Fruit fly (Drosophila melanogaster) whole organism, embryonic: Measurements from ENCODE around the gene CG7512.

Experiments used
- Ada2b ChIP-seq: fragments of 200-800 bp; sonication (Bioruptor generic); IDR thresholded peaks from 2 replicates; pipeline ENCODE4 v1.3.6; 2022; ENCODE audit warnings: missing biosample characterization, missing genetic modification characterization
- CG10321 ChIP-seq: fragments of 200-800 bp; sonication (Bioruptor generic); IDR thresholded peaks from 2 replicates; pipeline ENCODE4 v1.3.6; 2022; ENCODE audit warnings: missing biosample characterization, missing genetic modification characterization
- CG10565 ChIP-seq: fragments of 200-800 bp; sonication (Bioruptor generic); optimal IDR thresholded peaks from 3 replicates; lab custom pipeline; 2016; ENCODE audit warnings: missing biosample characterization, mild to moderate bottlenecking, missing genetic modification characterization
- CG11456 ChIP-seq: fragments of 200-800 bp; sonication (Bioruptor generic); IDR thresholded peaks from 3 replicates; pipeline ENCODE4 v1.3.6; 2022; ENCODE audit warnings: missing biosample characterization, missing genetic modification characterization
- CG12071 ChIP-seq: fragments of 200-800 bp; sonication (Bioruptor generic); optimal IDR thresholded peaks from 3 replicates; lab custom pipeline; 2018; ENCODE audit warnings: missing biosample characterization, mild to moderate bottlenecking, missing genetic modification characterization
- CG12104 ChIP-seq: fragments of 200-800 bp; sonication (Bioruptor generic); optimal IDR thresholded peaks from 3 replicates; lab custom pipeline; 2016; ENCODE audit warnings: missing biosample characterization, missing genetic modification characterization
- CG12942 ChIP-seq: fragments of 200-800 bp; sonication (Bioruptor generic); optimal IDR thresholded peaks from 3 replicates; lab custom pipeline; 2016; ENCODE audit warnings: missing biosample characterization, missing genetic modification characterization
- CG13296 ChIP-seq: fragments of 200-800 bp; sonication (Bioruptor generic); optimal IDR thresholded peaks from 3 replicates; lab custom pipeline; 2018; ENCODE audit warnings: missing biosample characterization, mild to moderate bottlenecking, missing genetic modification characterization
- CG13894 ChIP-seq: fragments of 200-800 bp; sonication (Bioruptor generic); optimal IDR thresholded peaks from 3 replicates; lab custom pipeline; 2018; ENCODE audit warnings: missing biosample characterization, mild to moderate bottlenecking, missing genetic modification characterization, moderate library complexity
- CG14050 ChIP-seq: fragments of 200-800 bp; sonication (Bioruptor generic); IDR thresholded peaks from 3 replicates; pipeline ENCODE4 v1.3.6; 2022; ENCODE audit warnings: missing biosample characterization, missing genetic modification characterization
- CG14441 ChIP-seq: fragments of 200-800 bp; sonication (Bioruptor generic); IDR thresholded peaks from 2 replicates; pipeline ENCODE4 v1.3.6; 2022; ENCODE audit warnings: missing biosample characterization, missing genetic modification characterization
- CG17612 ChIP-seq: fragments of 200-800 bp; sonication (Bioruptor generic); IDR thresholded peaks from 2 replicates; pipeline ENCODE4 v1.3.6; 2022; ENCODE audit warnings: missing biosample characterization, missing genetic modification characterization
- CG17829 ChIP-seq: fragments of 200-800 bp; optimal IDR thresholded peaks from 2 replicates; lab custom pipeline; 2019; ENCODE audit warnings: missing biosample characterization, mild to moderate bottlenecking, missing genetic modification characterization, moderate library complexity
- CG18262 ChIP-seq: fragments of 200-800 bp; optimal IDR thresholded peaks from 3 replicates; lab custom pipeline; 2019; ENCODE audit warnings: missing biosample characterization, mild to moderate bottlenecking, missing genetic modification characterization, moderate library complexity
- CG2202 ChIP-seq: fragments of 200-800 bp; sonication (Bioruptor generic); optimal IDR thresholded peaks from 2 replicates; lab custom pipeline; 2018; ENCODE audit warnings: missing biosample characterization, mild to moderate bottlenecking, missing genetic modification characterization
- CG31224 ChIP-seq: fragments of 200-800 bp; sonication (Bioruptor generic); IDR thresholded peaks from 2 replicates; pipeline ENCODE4 v1.3.6; 2022; ENCODE audit warnings: missing biosample characterization, missing genetic modification characterization
- CG32767 ChIP-seq: fragments of 200-800 bp; sonication (Bioruptor generic); IDR thresholded peaks from 2 replicates; pipeline ENCODE4 v1.3.6; 2022; ENCODE audit warnings: missing biosample characterization, missing genetic modification characterization
- CG34376 ChIP-seq: fragments of 200-800 bp; sonication (Bioruptor generic); optimal IDR thresholded peaks from 2 replicates; lab custom pipeline; 2018; ENCODE audit warnings: missing biosample characterization, mild to moderate bottlenecking, missing genetic modification characterization
- CG5245 ChIP-seq: fragments of 200-800 bp; sonication (Bioruptor generic); optimal IDR thresholded peaks from 3 replicates; lab custom pipeline; 2016; ENCODE audit warnings: missing biosample characterization, missing genetic modification characterization
- CG6175 ChIP-seq: fragments of 200-800 bp; sonication (Bioruptor generic); IDR thresholded peaks from 3 replicates; pipeline ENCODE4 v1.3.6; 2022; ENCODE audit warnings: missing biosample characterization, missing genetic modification characterization
- CG6272 ChIP-seq: fragments of 200-800 bp; sonication (Bioruptor generic); IDR thresholded peaks from 2 replicates; pipeline ENCODE4 v1.3.6; 2022; ENCODE audit warnings: missing biosample characterization, missing genetic modification characterization
- CG7556 ChIP-seq: fragments of 200-800 bp; sonication (Bioruptor generic); optimal IDR thresholded peaks from 2 replicates; lab custom pipeline; 2017; ENCODE audit warnings: missing biosample characterization, mild to moderate bottlenecking, missing genetic modification characterization
- CG7745 ChIP-seq: fragments of 200-800 bp; sonication (Bioruptor generic); optimal IDR thresholded peaks from 2 replicates; lab custom pipeline; 2018; ENCODE audit warnings: missing biosample characterization, mild to moderate bottlenecking, missing genetic modification characterization, moderate library complexity
- Camta ChIP-seq: fragments of 200-800 bp; sonication (Bioruptor generic); optimal IDR thresholded peaks from 2 replicates; lab custom pipeline; 2016; ENCODE audit warnings: missing biosample characterization, missing genetic modification characterization
- Dad ChIP-seq: fragments of 200-800 bp; sonication (Bioruptor generic); optimal IDR thresholded peaks from 3 replicates; lab custom pipeline; 2016; ENCODE audit warnings: missing biosample characterization, missing genetic modification characterization
- Dip2 ChIP-seq: fragments of 200-800 bp; sonication (Bioruptor generic); IDR thresholded peaks from 2 replicates; pipeline ENCODE4 v1.3.6; 2022; ENCODE audit warnings: missing biosample characterization, missing genetic modification characterization
- Dll ChIP-seq: fragments of 200-800 bp; sonication (Bioruptor generic); IDR thresholded peaks from 4 replicates; pipeline ENCODE4 v1.3.6; 2022; ENCODE audit warnings: missing biosample characterization, missing genetic modification characterization; ENCODE audit not compliant: partially characterized antibody
- Hand ChIP-seq: fragments of 200-800 bp; sonication (Bioruptor generic); optimal IDR thresholded peaks from 2 replicates; lab custom pipeline; 2017; ENCODE audit warnings: mild to moderate bottlenecking, missing biosample characterization, missing genetic modification reagents, missing genetic modification characterization
- Hr39 ChIP-seq: fragments of >200 bp; optimal IDR thresholded peaks from 2 replicates; lab custom pipeline; 2017
- Kr ChIP-seq: fragments of 200-800 bp; sonication (Bioruptor generic); optimal IDR thresholded peaks from 2 replicates; lab custom pipeline; 2017; ENCODE audit warnings: missing biosample characterization, mild to moderate bottlenecking, missing genetic modification characterization
- Mes4 ChIP-seq: fragments of 200-800 bp; sonication (Bioruptor generic); optimal IDR thresholded peaks from 2 replicates; lab custom pipeline; 2016; ENCODE audit warnings: missing biosample characterization, missing genetic modification characterization
- NC2β ChIP-seq: fragments of 200-800 bp; sonication (Bioruptor generic); optimal IDR thresholded peaks from 2 replicates; lab custom pipeline; 2016; ENCODE audit warnings: missing biosample characterization, missing genetic modification characterization
- Oaz ChIP-seq: fragments of 200-800 bp; sonication (Bioruptor generic); IDR thresholded peaks from 2 replicates; pipeline ENCODE4 v1.3.6; 2022; ENCODE audit warnings: missing biosample characterization, missing genetic modification characterization
- Oli ChIP-seq: fragments of 200-800 bp; sonication (Bioruptor generic); optimal IDR thresholded peaks from 2 replicates; lab custom pipeline; 2018; ENCODE audit warnings: missing biosample characterization, mild to moderate bottlenecking, missing genetic modification characterization, moderate library complexity
- amos ChIP-seq: fragments of 200-800 bp; sonication (Bioruptor generic); IDR thresholded peaks from 2 replicates; pipeline ENCODE4 v1.3.6; 2022; ENCODE audit warnings: missing biosample characterization, missing genetic modification characterization; ENCODE audit not compliant: partially characterized antibody
- az2 ChIP-seq: fragments of 200-800 bp; sonication (Bioruptor generic); optimal IDR thresholded peaks from 3 replicates; lab custom pipeline; 2016; ENCODE audit warnings: missing biosample characterization, missing genetic modification characterization
- bab2 ChIP-seq: fragments of 200-800 bp; sonication (Bioruptor generic); optimal IDR thresholded peaks from 2 replicates; lab custom pipeline; 2016; ENCODE audit warnings: missing biosample characterization, missing genetic modification characterization
- bsh ChIP-seq, 2 experiments: fragments of 200-800 bp; sonication (Bioruptor generic); optimal IDR thresholded peaks; 2 replicates each; lab custom pipeline; 2017 to 2018; ENCODE audit warnings: mild to moderate bottlenecking in 2 of 2, missing biosample characterization in 2 of 2, missing genetic modification characterization in 2 of 2, moderate library complexity in 1 of 2
- croc ChIP-seq: fragments of 200-800 bp; sonication (Bioruptor generic); conservative IDR thresholded peaks from 3 replicates; pipeline ENCODE4 v1.3.6; 2022; ENCODE audit warnings: missing biosample characterization, missing genetic modification characterization
- emc ChIP-seq: fragments of 200-800 bp; sonication (Bioruptor generic); optimal IDR thresholded peaks from 2 replicates; lab custom pipeline; 2016; ENCODE audit warnings: missing biosample characterization, missing genetic modification characterization
- ems ChIP-seq: fragments of 200-800 bp; sonication (Bioruptor generic); optimal IDR thresholded peaks from 3 replicates; lab custom pipeline; 2016; ENCODE audit warnings: missing biosample characterization, missing genetic modification characterization
- fru ChIP-seq: fragments of >200 bp; optimal IDR thresholded peaks from 2 replicates; lab custom pipeline; 2017
- jing ChIP-seq: fragments of 200-800 bp; sonication (Bioruptor generic); optimal IDR thresholded peaks from 2 replicates; lab custom pipeline; 2018; ENCODE audit warnings: missing biosample characterization, mild to moderate bottlenecking, missing genetic modification characterization
- klu ChIP-seq: fragments of 200-800 bp; sonication (Bioruptor generic); IDR thresholded peaks from 2 replicates; pipeline ENCODE4 v1.3.6; 2022; ENCODE audit warnings: missing biosample characterization, missing genetic modification characterization
- pfk ChIP-seq: fragments of 200-800 bp; sonication (Bioruptor generic); optimal IDR thresholded peaks from 2 replicates; lab custom pipeline; 2018; ENCODE audit warnings: missing biosample characterization, mild to moderate bottlenecking, missing genetic modification characterization, moderate library complexity
- pnt ChIP-seq: fragments of 200-800 bp; sonication (Bioruptor generic); optimal IDR thresholded peaks from 3 replicates; lab custom pipeline; 2016; ENCODE audit warnings: missing biosample characterization, missing genetic modification characterization
- ro ChIP-seq: fragments of 200-800 bp; sonication (Bioruptor generic); IDR thresholded peaks from 2 replicates; pipeline ENCODE4 v1.3.6; 2022; ENCODE audit warnings: missing biosample characterization, missing genetic modification characterization
- scrt ChIP-seq: fragments of 200-800 bp; sonication (Bioruptor generic); optimal IDR thresholded peaks from 2 replicates; lab custom pipeline; 2018; ENCODE audit warnings: missing biosample characterization, mild to moderate bottlenecking, missing genetic modification characterization, moderate library complexity
- tio ChIP-seq: fragments of 200-800 bp; sonication (Bioruptor generic); optimal IDR thresholded peaks from 2 replicates; lab custom pipeline; 2017; ENCODE audit warnings: missing biosample characterization, missing genetic modification characterization, inconsistent platforms
- unpg ChIP-seq: fragments of 200-800 bp; sonication (Bioruptor generic); optimal IDR thresholded peaks from 3 replicates; lab custom pipeline; 2018; ENCODE audit warnings: missing biosample characterization, mild to moderate bottlenecking, missing genetic modification characterization, moderate library complexity
- wor ChIP-seq: fragments of 200-800 bp; sonication (Bioruptor generic); IDR thresholded peaks from 2 replicates; pipeline ENCODE4 v1.3.6; 2022; ENCODE audit warnings: missing biosample characterization, missing genetic modification characterization

The CG7512 gene

dm6 chr3L:11534391-11535246, 21.1 kb downstream of the CG7512 start (continued):
- TF ChIP-seq jing (GFP tag; lab: Kevin White, UChicago) (no peak), CG6272 (GFP tag; lab: Robert Waterston, UW) (no peak), CG7556 (GFP tag; lab: Kevin White, UChicago) (peak; percentile 21), CG11456 (GFP tag; lab: Robert Waterston, UW) (0 out of 3 replicates have a peak, but pooled peaks have one; percentile 26), Dll (GFP tag; lab: Robert Waterston, UW) (peak; percentile 47; the same call in 2 of the 4 replicates), CG14050 (no peak), CG18262 (tag; lab: Kevin White, UChicago) (no peak), CG34376 (peak; percentile 30), CG12942 (GFP tag; lab: Kevin White, UChicago) (no peak), CG12104 (GFP tag; lab: Kevin White, UChicago) (no peak), CG32767 (GFP tag; lab: Robert Waterston, UW) (no peak), CG10321 (peak; percentile 65; the same call in 1 of the 2 replicates), Hr39 (lab: Kevin White, UChicago) (no peak), bsh (GFP tag; optimal IDR thresholded peaks at IDR 0.05; lab: Kevin White, UChicago) (no peak), wor (GFP tag; lab: Robert Waterston, UW) (no peak), CG12071 (GFP tag; lab: Kevin White, UChicago) (no peak), fru (lab: Kevin White, UChicago) (no peak), amos (no peak; the same call in 1 of the 2 replicates), CG10565 (no peak), NC2β (GFP tag; lab: Kevin White, UChicago) (no peak), ems (GFP tag; lab: Kevin White, UChicago) (no peak), scrt (no peak), CG17829 (tag; lab: Kevin White, UChicago) (peak; percentile 3), Camta (GFP tag; lab: Kevin White, UChicago) (no peak), CG14441 (GFP tag; lab: Robert Waterston, UW) (0 out of 2 replicates have a peak, but pooled peaks have one; percentile 16), CG31224 (no peak), Oli (tag; lab: Kevin White, UChicago) (no peak), Dip2 (GFP tag; lab: Robert Waterston, UW) (no peak), emc (GFP tag; lab: Kevin White, UChicago) (no peak), unpg (GFP tag; lab: Kevin White, UChicago) (no peak), az2 (peak; percentile 21), Dad (GFP tag; lab: Kevin White, UChicago) (no peak), CG13894 (no peak), Hand (GFP tag; lab: Kevin White, UChicago) (no peak), CG17612 (no peak), pnt (GFP tag; lab: Kevin White, UChicago) (no peak), Kr (no peak), CG7745 (tag; lab: Kevin White, UChicago) (no peak), ro (no peak), Mes4 (GFP tag; lab: Kevin White, UChicago) (no peak), CG2202 (no peak), CG13296 (GFP tag; lab: Kevin White, UChicago) (no peak), pfk (GFP tag; lab: Kevin White, UChicago) (no peak), bab2 (GFP tag; lab: Kevin White, UChicago) (no peak), CG6175 (GFP tag; lab: Robert Waterston, UW) (no peak), CG5245 (no peak), tio (no peak), croc (GFP tag; lab: Robert Waterston, UW) (no peak), Oaz (GFP tag; lab: Robert Waterston, UW) (0 out of 2 replicates have a peak, but pooled peaks have one; percentile 23), klu (GFP tag; lab: Robert Waterston, UW) (no peak), Ada2b (GFP tag; lab: Robert Waterston, UW) (no peak)
